Worm (Caenorhabditis elegans): Measurements from ENCODE around the gene mes-1.

mes-1 gene

DNA sequence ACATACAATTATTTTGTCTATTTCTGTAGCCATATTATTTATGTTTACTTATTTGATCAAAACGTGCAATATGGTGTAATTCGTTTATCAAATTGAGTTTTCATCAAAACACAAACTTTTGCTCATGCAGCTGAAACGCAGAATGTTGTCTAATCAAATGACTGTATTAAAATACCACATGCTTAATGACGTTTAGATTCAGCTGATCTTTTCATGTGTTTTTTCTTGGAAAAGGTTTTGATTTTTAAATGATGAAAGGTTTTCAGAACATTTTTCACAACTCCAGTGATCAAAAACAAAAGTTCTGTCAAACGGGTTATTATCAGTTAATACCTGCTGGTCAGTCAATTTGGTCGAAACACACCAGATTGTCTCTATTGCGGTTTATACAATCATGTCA is 18.0 kb downstream of the mes-1 start, which contains the start of gene Y62H9A.1:
Gene Y62H9A.1, plus strand, starts transcription at position 282 of the 400 bp plus-strand sequence.
- TF ChIP-seq mdt-29 (GFP tag; IDR thresholded peaks at IDR 0.05) (no peak), zip-2 (tag; optimal IDR thresholded peaks at IDR 0.05) (no peak), zag-1 (tag; optimal IDR thresholded peaks at IDR 0.05) (no peak), D1046.2 (GFP tag; IDR thresholded peaks at IDR 0.05) (no peak), snpc-1.2 (GFP tag; IDR thresholded peaks at IDR 0.05) (no peak), pqm-1 (tag; optimal IDR thresholded peaks at IDR 0.05) (no peak), lin-38 (GFP tag; IDR thresholded peaks at IDR 0.05) (no peak), F44E2.7 (GFP tag; IDR thresholded peaks at IDR 0.05) (no peak)

DNA sequence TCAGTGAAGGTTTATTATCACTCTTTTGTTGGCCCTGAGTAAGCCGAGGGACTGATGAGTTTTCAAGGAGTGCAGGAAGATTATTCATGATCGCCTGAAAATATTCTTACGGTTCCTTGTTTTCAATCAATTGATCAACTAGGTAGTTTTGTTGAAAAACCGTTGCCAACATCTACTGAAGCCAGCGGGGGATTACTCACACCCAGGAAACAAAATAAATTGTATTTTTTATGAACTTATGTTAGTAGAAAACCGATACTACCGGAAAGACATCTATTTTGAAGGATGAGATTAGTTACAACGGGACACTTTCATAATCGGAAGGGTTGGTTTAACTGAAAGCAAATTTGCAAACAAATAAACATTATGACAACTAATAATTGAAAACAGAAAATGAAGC is 20.8 kb downstream of the mes-1 start, which contains the start of gene Y62H9A.2:
Gene Y62H9A.2, minus strand, starts transcription at position 101 of the 400 bp plus-strand sequence.
- TF ChIP-seq fos-1 (tag; optimal IDR thresholded peaks at IDR 0.05) (no peak), mes-2 (tag; optimal IDR thresholded peaks at IDR 0.05; ENCODE audit: poor library complexity, severe bottlenecking) (no peak), ztf-7 (tag; optimal IDR thresholded peaks at IDR 0.05) (no peak), zip-11 (GFP tag; IDR thresholded peaks at IDR 0.05) (no peak), zip-2 (tag; optimal IDR thresholded peaks at IDR 0.05) (no peak), ceh-82 (tag; optimal IDR thresholded peaks at IDR 0.05) (no peak), zag-1 (tag; optimal IDR thresholded peaks at IDR 0.05) (no peak), snpc-4 (tag; optimal IDR thresholded peaks at IDR 0.05) (no peak), ztf-11 (tag; optimal IDR thresholded peaks at IDR 0.05) (no peak), php-3 (GFP tag; IDR thresholded peaks at IDR 0.05) (no peak), tag-97 (GFP tag; IDR thresholded peaks at IDR 0.05) (no peak), lsy-2 (tag; optimal IDR thresholded peaks at IDR 0.05) (no peak), madf-9 (GFP tag; conservative IDR thresholded peaks at IDR 0.05) (no peak), lin-15B (tag; optimal IDR thresholded peaks at IDR 0.05) (no peak), Y75B8A.6 (GFP tag; IDR thresholded peaks at IDR 0.05) (no peak), duxl-1 (tag; optimal IDR thresholded peaks at IDR 0.05; ENCODE audit: poor library complexity) (no peak)

DNA sequence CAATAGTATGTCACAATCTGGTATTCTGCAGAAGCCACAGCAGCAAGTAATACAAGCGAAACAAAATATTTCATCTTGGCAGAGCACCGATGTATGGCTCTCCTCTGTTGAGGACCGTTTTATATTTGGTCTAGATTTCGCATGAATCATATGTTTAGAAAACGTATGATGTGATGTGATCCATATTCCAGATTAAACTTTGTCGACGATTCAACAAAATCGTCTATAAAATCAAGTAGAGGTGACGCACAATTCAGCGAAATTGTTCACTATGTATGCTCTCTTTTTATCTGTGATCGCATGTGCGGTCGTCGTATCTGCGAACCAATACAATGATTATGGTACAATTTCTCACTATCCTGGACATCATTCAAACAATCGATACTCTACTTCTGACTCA is 22.6 kb downstream of the mes-1 start, which contains the start of the genes Y62H9A.3 and Y62H9A.4:
Gene Y62H9A.3, minus strand, starts transcription at position 101 of the 400 bp plus-strand sequence.
Gene Y62H9A.4, plus strand, starts transcription at position 256 of the 400 bp plus-strand sequence.
- peak in 1 of 2 experiments; percentile 55 for TF ChIP-seq unc-62 (GFP tag; optimal IDR thresholded peaks at IDR 0.05 in 1 of 2)
- TF ChIP-seq unc-62 (tag; optimal IDR thresholded peaks at IDR 0.05), result no peak
- TF ChIP-seq nhr-102 (tag; optimal IDR thresholded peaks at IDR 0.05), result no peak

DNA sequence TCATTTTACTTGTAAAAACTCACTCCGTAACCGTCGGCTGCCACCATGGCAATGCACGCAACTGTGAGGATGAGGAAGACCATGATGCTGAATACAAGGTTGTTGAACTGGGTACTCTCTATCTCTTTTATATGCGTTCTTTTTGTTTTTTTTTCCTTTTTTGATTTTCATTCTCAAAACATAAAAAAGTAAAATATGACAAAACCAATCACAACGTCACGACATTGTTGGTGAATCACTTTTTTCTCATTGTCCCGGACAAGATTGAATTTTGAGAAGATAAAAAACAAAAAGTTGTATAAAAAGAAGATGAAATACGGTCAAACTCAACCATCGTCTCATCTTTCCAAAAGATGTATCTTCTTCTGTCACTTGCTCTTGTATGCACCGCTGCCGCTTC is 25.5 kb downstream of the mes-1 start, which contains the start of the genes Y62H9A.5 and ule-5:
Gene Y62H9A.5, minus strand, starts transcription at position 101 of the 400 bp plus-strand sequence.
Gene ule-5, plus strand, starts transcription at position 328 of the 400 bp plus-strand sequence.
- TF ChIP-seq tra-1 (GFP tag; IDR thresholded peaks at IDR 0.05) (no peak), daf-19 (GFP tag; conservative IDR thresholded peaks at IDR 0.05) (no peak), T20F7.1 (GFP tag; optimal IDR thresholded peaks at IDR 0.05) (no peak), nhr-42 (GFP tag; IDR thresholded peaks at IDR 0.05) (no peak), fkh-10 (GFP tag; optimal IDR thresholded peaks at IDR 0.05) (no peak), Y48G9A.11 (GFP tag; IDR thresholded peaks at IDR 0.05) (no peak), dve-1 (tag; optimal IDR thresholded peaks at IDR 0.05; ENCODE audit: insufficient read depth) (no peak), ceh-44 (GFP tag; IDR thresholded peaks at IDR 0.05) (no peak), nhr-48 (tag; optimal IDR thresholded peaks at IDR 0.05) (no peak), unc-130 (GFP tag; optimal IDR thresholded peaks at IDR 0.05) (no peak), mxl-2 (GFP tag; conservative IDR thresholded peaks at IDR 0.05) (no peak), lin-1 (GFP tag; IDR thresholded peaks at IDR 0.05) (no peak), daf-8 (GFP tag; IDR thresholded peaks at IDR 0.05) (no peak), nhr-41 (GFP tag; IDR thresholded peaks at IDR 0.05) (no peak), nhr-25 (tag; optimal IDR thresholded peaks at IDR 0.05; ENCODE audit: borderline replicate concordance, insufficient read depth) (no peak), php-3 (GFP tag; IDR thresholded peaks at IDR 0.05) (no peak), ctbp-1 (GFP tag; IDR thresholded peaks at IDR 0.05) (no peak), mdt-29 (GFP tag; IDR thresholded peaks at IDR 0.05) (no peak), tag-97 (GFP tag; IDR thresholded peaks at IDR 0.05) (no peak), unc-39 (tag; optimal IDR thresholded peaks at IDR 0.05) (no peak)
